Worm (Caenorhabditis elegans) whole organism, L3 larva: ENCODE results near the gene try-1.
A peak's percentile ranks its signal among the peaks of the same experiment; 100 is the strongest.
"Not testable (repeated sequence)": the region's sequence is repeated elsewhere in the genome, so short reads cannot be mapped to it uniquely, and the experiment has no call there.

ENCODE experiments used
- aly-2 ChIP-seq: fragments of 150-350 bp; optimal IDR thresholded peaks from 2 replicates; lab custom pipeline; 2014; ENCODE audit warnings: missing biosample characterization, missing genetic modification characterization
- ceh-28 ChIP-seq: fragments of 150-350 bp; optimal IDR thresholded peaks from 2 replicates; lab custom pipeline; 2014; ENCODE audit warnings: missing biosample characterization, missing genetic modification reagents, missing genetic modification characterization
- ceh-82 ChIP-seq: fragments of 150-350 bp; optimal IDR thresholded peaks from 2 replicates; lab custom pipeline; 2014; ENCODE audit warnings: missing biosample characterization, missing genetic modification characterization
- daf-12 ChIP-seq: fragments of 150-350 bp; optimal IDR thresholded peaks from 2 replicates; lab custom pipeline; 2014; ENCODE audit warnings: missing biosample characterization, missing genetic modification reagents, missing genetic modification characterization
- egl-27 ChIP-seq: sonication (generic microtip); optimal IDR thresholded peaks from 4 replicates; lab custom pipeline; 2017; ENCODE audit warnings: missing biosample characterization, missing genetic modification reagents, missing genetic modification characterization
- egl-5 ChIP-seq: fragments of 150-350 bp; optimal IDR thresholded peaks from 2 replicates; lab custom pipeline; 2017; ENCODE audit warnings: missing biosample characterization, missing genetic modification reagents, missing genetic modification characterization, inconsistent platforms
- elt-1 ChIP-seq: fragments of 150-350 bp; optimal IDR thresholded peaks from 2 replicates; lab custom pipeline; 2014; ENCODE audit warnings: missing biosample characterization, missing genetic modification characterization
- elt-2 ChIP-seq: sonication (generic microtip); optimal IDR thresholded peaks from 2 replicates; lab custom pipeline; 2016; ENCODE audit warnings: missing genetic modification reagents, mild to moderate bottlenecking, missing genetic modification characterization, missing compliant biosample characterization
- elt-3 ChIP-seq, 3 experiments: fragments of 150-350 bp in 1 of 3; sonication (generic microtip) in 2 of 3; optimal IDR thresholded peaks; 2 replicates in 2 of 3; 4 replicates in 1 of 3; lab custom pipeline; 2014 to 2017; ENCODE audit warnings: missing biosample characterization in 3 of 3, missing genetic modification characterization in 3 of 3
- eor-1 ChIP-seq, 2 experiments: fragments of 150-350 bp; optimal IDR thresholded peaks; 2 replicates each; lab custom pipeline; 2014 to 2018; ENCODE audit warnings: missing biosample characterization in 2 of 2, missing genetic modification characterization in 2 of 2
- fos-1 ChIP-seq: fragments of 150-350 bp; optimal IDR thresholded peaks from 2 replicates; lab custom pipeline; 2014; ENCODE audit warnings: missing biosample characterization, missing genetic modification characterization
- jun-1 ChIP-seq: fragments of 150-350 bp; optimal IDR thresholded peaks from 2 replicates; lab custom pipeline; 2014; ENCODE audit warnings: missing biosample characterization, missing genetic modification reagents, missing genetic modification characterization
- lin-39 ChIP-seq: fragments of 150-350 bp; optimal IDR thresholded peaks from 2 replicates; lab custom pipeline; 2018; ENCODE audit warnings: missing biosample characterization, missing genetic modification reagents, missing genetic modification characterization
- lsy-12 ChIP-seq: sonication (generic microtip); optimal IDR thresholded peaks from 2 replicates; lab custom pipeline; 2016; ENCODE audit warnings: mild to moderate bottlenecking, missing genetic modification characterization, missing compliant biosample characterization
- mml-1 ChIP-seq: fragments of 150-350 bp; sonication (generic microtip); optimal IDR thresholded peaks from 3 replicates; lab custom pipeline; 2014; ENCODE audit warnings: missing biosample characterization, missing genetic modification characterization
- nfya-1 ChIP-seq: sonication (generic microtip); optimal IDR thresholded peaks from 2 replicates; lab custom pipeline; 2017; ENCODE audit warnings: missing genetic modification characterization, mild to moderate bottlenecking, missing compliant biosample characterization, antibody characterized with exemption, moderate library complexity; ENCODE audit not compliant: insufficient read depth
- nhr-12 ChIP-seq: fragments of 150-350 bp; optimal IDR thresholded peaks from 2 replicates; lab custom pipeline; 2014; ENCODE audit warnings: missing biosample characterization, missing genetic modification characterization
- nhr-23 ChIP-seq: fragments of 150-350 bp; optimal IDR thresholded peaks from 2 replicates; lab custom pipeline; 2014; ENCODE audit warnings: missing biosample characterization, missing genetic modification reagents, missing genetic modification characterization
- nhr-237 ChIP-seq: fragments of 150-350 bp; optimal IDR thresholded peaks from 2 replicates; lab custom pipeline; 2014; ENCODE audit warnings: missing biosample characterization, missing genetic modification characterization
- nhr-25 ChIP-seq: sonication (generic microtip); optimal IDR thresholded peaks from 2 replicates; lab custom pipeline; 2017; ENCODE audit warnings: missing biosample characterization, missing genetic modification characterization
- nhr-28 ChIP-seq: fragments of 150-350 bp; optimal IDR thresholded peaks from 2 replicates; lab custom pipeline; 2014; ENCODE audit warnings: missing biosample characterization, missing genetic modification characterization
- nhr-43 ChIP-seq: sonication (generic microtip); optimal IDR thresholded peaks from 2 replicates; lab custom pipeline; 2016; ENCODE audit warnings: mild to moderate bottlenecking, missing genetic modification characterization, missing compliant biosample characterization; ENCODE audit not compliant: poor library complexity, severe bottlenecking
- nhr-67 ChIP-seq: fragments of 150-350 bp; optimal IDR thresholded peaks from 2 replicates; lab custom pipeline; 2014; ENCODE audit warnings: missing biosample characterization, missing genetic modification characterization
- nhr-76 ChIP-seq: fragments of 150-350 bp; sonication (generic microtip); optimal IDR thresholded peaks from 5 replicates; lab custom pipeline; 2014; ENCODE audit warnings: missing biosample characterization, missing genetic modification characterization
- nhr-77 ChIP-seq: fragments of 150-350 bp; optimal IDR thresholded peaks from 2 replicates; lab custom pipeline; 2014; ENCODE audit warnings: missing biosample characterization, missing genetic modification characterization
- pha-4 ChIP-seq: fragments of 150-350 bp; optimal IDR thresholded peaks from 2 replicates; lab custom pipeline; 2014; ENCODE audit warnings: missing biosample characterization, missing genetic modification reagents, missing genetic modification characterization
- pqm-1 ChIP-seq: fragments of 150-350 bp; optimal IDR thresholded peaks from 2 replicates; lab custom pipeline; 2017; ENCODE audit warnings: missing biosample characterization, missing genetic modification characterization, inconsistent platforms
- skn-1 ChIP-seq: fragments of 150-350 bp; optimal IDR thresholded peaks from 2 replicates; lab custom pipeline; 2014; ENCODE audit warnings: missing biosample characterization, missing genetic modification characterization
- snpc-4 ChIP-seq: fragments of 150-350 bp; optimal IDR thresholded peaks from 2 replicates; lab custom pipeline; 2014; ENCODE audit warnings: missing biosample characterization, missing genetic modification characterization
- tbx-2 ChIP-seq: sonication (generic microtip); optimal IDR thresholded peaks from 2 replicates; lab custom pipeline; 2016; ENCODE audit warnings: mild to moderate bottlenecking, missing genetic modification characterization, missing compliant biosample characterization
- ztf-11 ChIP-seq: fragments of 150-350 bp; optimal IDR thresholded peaks from 2 replicates; lab custom pipeline; 2014; ENCODE audit warnings: missing biosample characterization, missing genetic modification characterization

Gene try-1

DNA sequence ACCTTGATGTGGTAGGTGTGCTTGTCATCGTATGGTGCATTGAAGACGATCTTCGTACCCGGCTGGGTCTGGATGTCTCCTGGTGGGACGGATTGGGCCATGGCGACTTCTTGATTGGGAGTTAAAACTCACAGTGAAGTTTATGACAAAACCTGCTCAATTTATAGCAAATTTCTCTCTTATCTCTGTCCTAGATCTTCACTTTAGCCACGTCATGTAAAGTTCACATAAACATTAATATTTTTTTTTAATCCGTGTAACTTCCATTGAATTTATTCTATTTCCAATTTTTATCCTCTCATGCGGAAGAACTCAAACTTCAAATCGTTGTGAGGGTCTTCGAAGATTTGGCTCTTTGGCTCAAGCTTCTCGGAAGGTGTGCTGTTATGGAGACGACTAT lies 32.9 kb downstream of the try-1 start, which contains the start of gene msp-31:
msp-31 (minus strand) TSS at position 101 of the 400 bp plus-strand sequence.
- not testable (repeated sequence) for TF ChIP-seq pqm-1 (tag; lab: Kevin White, UChicago); eor-1 (tag; optimal IDR thresholded peaks at IDR 0.05; lab: Kevin White, UChicago); egl-5 (tag; lab: Kevin White, UChicago)
- TF ChIP-seq, all 47 proteins: peak for 0; not testable (repeated sequence) for 47

DNA sequence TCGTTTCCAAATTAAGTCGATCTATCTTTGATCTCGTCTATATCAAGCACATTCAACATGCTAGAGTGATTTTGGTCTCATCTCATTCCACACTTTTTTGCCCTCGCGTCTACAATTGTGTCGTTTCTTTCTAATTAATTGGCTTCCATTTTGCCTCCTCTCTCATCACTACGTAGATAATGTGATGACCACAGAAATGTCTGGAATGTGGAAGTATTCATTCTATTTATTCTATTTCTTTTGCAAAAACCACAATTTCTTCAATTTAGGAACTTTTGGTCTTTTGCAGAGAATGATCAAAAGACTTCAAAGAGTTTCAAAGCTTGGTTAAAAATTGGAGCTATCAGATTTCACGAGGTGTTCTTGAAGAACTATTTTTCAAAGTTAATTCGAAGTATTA lies 33.8 kb downstream of the try-1 start:
- no peak for TF ChIP-seq pqm-1 (tag; lab: Kevin White, UChicago)
- no peak for TF ChIP-seq egl-27 (tag; lab: Kevin White, UChicago)
- no peak for TF ChIP-seq jun-1
- no peak for TF ChIP-seq pha-4
- TF ChIP-seq fos-1 (tag; lab: Kevin White, UChicago) = no peak
- TF ChIP-seq nhr-23 = no peak
- no peak for TF ChIP-seq snpc-4 (tag; lab: Kevin White, UChicago)

DNA sequence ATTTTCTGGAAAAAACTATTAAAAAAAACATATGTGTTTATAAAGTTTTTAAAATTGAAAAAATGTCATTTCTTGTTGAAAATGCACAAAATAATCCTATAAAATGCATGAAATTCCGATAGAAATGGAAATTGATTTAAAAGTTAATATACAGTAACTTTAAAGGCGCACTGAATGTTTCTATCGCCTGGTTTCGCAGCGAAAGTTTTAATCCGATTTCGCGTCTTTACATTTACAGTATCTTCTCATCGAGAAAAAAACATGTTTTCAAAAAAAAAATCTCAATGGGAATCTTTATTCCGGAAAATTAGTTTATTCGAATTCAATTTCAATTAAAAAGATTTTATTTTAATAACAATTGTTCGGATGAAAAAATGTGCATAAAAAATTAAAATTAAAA lies 35.1 kb downstream of the try-1 start, which contains the start of gene R05F9.11:
R05F9.11 (minus strand) TSS at position 5 of the 400 bp plus-strand sequence.
- TF ChIP-seq daf-12 (no peak), nhr-237 (tag; lab: Kevin White, UChicago) (no peak), nhr-23 (no peak), fos-1 (tag; lab: Kevin White, UChicago) (no peak), jun-1 (no peak), elt-2 (tag; lab: Kevin White, UChicago) (peak; percentile 13), snpc-4 (tag; lab: Kevin White, UChicago) (no peak), mml-1 (no peak)

DNA sequence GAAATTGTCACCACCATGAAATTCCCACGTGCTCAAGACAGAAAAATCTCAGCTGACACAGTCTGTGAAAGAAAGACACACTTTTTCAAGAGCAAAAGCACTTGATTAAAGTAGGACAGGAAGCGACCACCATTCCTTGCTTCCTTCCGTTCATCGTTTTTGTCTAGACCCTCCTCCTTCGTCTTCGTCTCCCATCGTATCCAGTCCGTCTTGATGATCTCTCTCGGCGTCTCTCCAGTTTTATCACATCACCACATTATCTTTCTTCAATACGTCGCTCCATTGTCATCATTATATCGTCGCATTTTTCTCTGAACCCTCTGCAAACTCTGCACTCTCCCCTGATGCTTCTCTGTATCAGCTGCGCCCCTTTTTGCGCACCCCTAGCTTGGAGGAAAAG lies 41.2 kb downstream of the try-1 start:
- peak; percentile 93 for TF ChIP-seq skn-1
- TF ChIP-seq nfya-1 (tag; lab: Kevin White, UChicago) = peak; percentile 48
- peak; percentile 5 for TF ChIP-seq tbx-2 (tag; lab: Kevin White, UChicago)
- no peak for TF ChIP-seq aly-2
- peak; percentile 25 for TF ChIP-seq lin-39 (tag; lab: Kevin White, UChicago)
- peak; percentile 88 for TF ChIP-seq egl-5 (tag; lab: Kevin White, UChicago)
- peak; percentile 26 for TF ChIP-seq nhr-23
- peak; percentile 22 for TF ChIP-seq elt-2 (tag; lab: Kevin White, UChicago)
- no peak for TF ChIP-seq jun-1

DNA sequence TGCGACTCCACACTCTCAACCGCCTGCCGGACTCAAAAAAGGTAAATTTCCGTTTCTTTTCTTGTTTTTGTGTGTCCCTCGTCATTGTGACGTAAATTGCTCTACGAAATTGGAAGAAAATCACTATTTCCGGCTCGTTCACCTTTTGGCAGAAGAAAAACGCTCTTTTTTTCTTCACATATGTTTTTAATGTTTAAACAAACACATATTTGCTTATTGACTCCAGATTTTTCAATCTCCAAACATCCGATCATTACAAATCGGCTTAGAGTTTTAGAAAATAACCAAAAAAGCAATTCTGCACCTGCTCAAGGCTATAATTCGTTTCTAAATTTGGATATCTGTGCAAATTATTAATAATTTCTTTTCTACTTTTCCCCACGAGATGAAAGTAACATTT lies 43.4 kb downstream of the try-1 start:
- no peak for TF ChIP-seq skn-1
- TF ChIP-seq nhr-67 (tag; lab: Kevin White, UChicago) = no peak
- no peak for TF ChIP-seq lin-39 (tag; lab: Kevin White, UChicago)
- no peak for TF ChIP-seq elt-1 (tag; lab: Kevin White, UChicago)
- no peak for TF ChIP-seq pha-4
- TF ChIP-seq nfya-1 (tag; lab: Kevin White, UChicago) = no peak
- TF ChIP-seq ceh-82 (tag; lab: Kevin White, UChicago) = no peak
- TF ChIP-seq elt-3 (tag; optimal IDR thresholded peaks at IDR 0.05; lab: Kevin White, UChicago) = no peak
- no peak for TF ChIP-seq nhr-43 (tag; lab: Kevin White, UChicago)
- no peak for TF ChIP-seq daf-12
- TF ChIP-seq nhr-28 (tag; lab: Kevin White, UChicago) = no peak
- no peak for TF ChIP-seq aly-2
- no peak for TF ChIP-seq nhr-23
- TF ChIP-seq ztf-11 = no peak
- TF ChIP-seq nhr-76 (tag; lab: Kevin White, UChicago) = no peak
- no peak for TF ChIP-seq pqm-1 (tag; lab: Kevin White, UChicago)

DNA sequence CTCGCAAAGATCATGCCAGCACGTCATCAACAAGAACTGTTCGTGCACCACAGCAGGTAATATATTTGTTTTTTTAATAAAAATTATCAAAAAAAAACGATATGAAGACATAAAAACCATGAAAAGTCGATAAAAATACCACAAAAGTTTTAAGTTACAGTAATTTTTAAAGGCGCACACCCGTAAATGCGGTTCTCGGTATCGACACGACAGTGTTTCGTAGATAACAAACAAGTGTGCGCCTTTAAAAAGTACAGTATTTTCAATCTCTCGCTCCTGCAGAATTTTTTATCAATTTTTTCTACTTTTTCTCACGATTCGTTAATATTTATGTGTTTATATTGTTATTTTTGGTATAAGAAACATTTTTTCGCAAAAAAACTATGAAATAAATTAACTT lies 44.0 kb downstream of the try-1 start:
- no peak for TF ChIP-seq ztf-11
- no peak for TF ChIP-seq nhr-76 (tag; lab: Kevin White, UChicago)
- no peak for TF ChIP-seq elt-1 (tag; lab: Kevin White, UChicago)
- no peak for TF ChIP-seq lsy-12 (tag; lab: Kevin White, UChicago)
- TF ChIP-seq nhr-12 (tag; lab: Kevin White, UChicago) = no peak
- no peak for TF ChIP-seq pha-4
- TF ChIP-seq fos-1 (tag; lab: Kevin White, UChicago) = no peak
- no peak for TF ChIP-seq nhr-23
- TF ChIP-seq nhr-77 (tag; lab: Kevin White, UChicago) = no peak
- TF ChIP-seq nhr-25 (tag; lab: Kevin White, UChicago) = no peak
- no peak for TF ChIP-seq ceh-28 (tag; lab: Kevin White, UChicago)
- TF ChIP-seq nhr-237 (tag; lab: Kevin White, UChicago) = no peak
